Fruit fly (Drosophila melanogaster) whole organism: ENCODE data around the gene CG4702.

Experiments
- CG8478 ChIP-seq: fragments of >200 bp; optimal IDR thresholded peaks from 2 replicates; lab custom pipeline; 2018; ENCODE audit warnings: inconsistent platforms
- Dll ChIP-seq: fragments of >200 bp; optimal IDR thresholded peaks from 2 replicates; lab custom pipeline; 2017
- EcR ChIP-seq, 2 experiments: fragments of >200 bp; optimal IDR thresholded peaks; 2 replicates each; lab custom pipeline; 2017; ENCODE audit warnings: missing biosample characterization in 2 of 2, missing genetic modification characterization in 2 of 2, missing genetic modification reagents in 2 of 2
- pan ChIP-seq: fragments of >200 bp; optimal IDR thresholded peaks from 2 replicates; lab custom pipeline; 2017
- psq ChIP-seq: fragments of >200 bp; optimal IDR thresholded peaks from 2 replicates; lab custom pipeline; 2017
- usp ChIP-seq: fragments of >200 bp; optimal IDR thresholded peaks from 2 replicates; lab custom pipeline; 2017; ENCODE audit warnings: missing biosample characterization, missing genetic modification characterization, mixed read lengths

The CG4702 gene

dm6 chr3R:12128151-12128970 lies at the start of gene CG4702:
Gene CG4702, minus strand, starts transcription at chr3R:12128201.
- TF ChIP-seq CG8478 (lab: Kevin White, UChicago) (no peak), Dll (lab: Kevin White, UChicago) (no peak), psq (lab: Kevin White, UChicago) (no peak), usp (GFP tag; lab: Kevin White, UChicago) (no peak), pan (lab: Kevin White, UChicago) (no peak), EcR (GFP tag; optimal IDR thresholded peaks at IDR 0.05; lab: Kevin White, UChicago) (no peak)

- no peak for TF ChIP-seq Dll (lab: Kevin White, UChicago)
- no peak for TF ChIP-seq psq (lab: Kevin White, UChicago)
- no peak for TF ChIP-seq CG8478 (lab: Kevin White, UChicago)
- no peak for TF ChIP-seq usp (GFP tag; lab: Kevin White, UChicago)
- TF ChIP-seq pan (lab: Kevin White, UChicago): no peak
- TF ChIP-seq EcR (GFP tag; optimal IDR thresholded peaks at IDR 0.05; lab: Kevin White, UChicago): no peak
Measured at dm6 chr3R:12168348-12168747, 40.3 kb upstream of the CG4702 start.

dm6 chr3R:12166086-12166485 lies 38.1 kb upstream of the CG4702 start, which contains the start of gene Cpn:
Gene Cpn, minus strand, starts transcription at chr3R:12166186.
- TF ChIP-seq psq (lab: Kevin White, UChicago) (no peak), Dll (lab: Kevin White, UChicago) (no peak), usp (GFP tag; lab: Kevin White, UChicago) (no peak)

dm6 chr3R:12158495-12158894 lies 30.5 kb upstream of the CG4702 start, which contains the start of gene dpr15:
Gene dpr15, minus strand, starts transcription at chr3R:12158595.
- TF ChIP-seq pan (lab: Kevin White, UChicago): no peak

dm6 chr3R:12125431-12126027 lies 2.5 kb downstream of the CG4702 start:
- no peak for TF ChIP-seq pan (lab: Kevin White, UChicago)
- no peak for TF ChIP-seq usp (GFP tag; lab: Kevin White, UChicago)
- TF ChIP-seq EcR (GFP tag; optimal IDR thresholded peaks at IDR 0.05; lab: Kevin White, UChicago): no peak
- no peak for TF ChIP-seq CG8478 (lab: Kevin White, UChicago)
- no peak for TF ChIP-seq Dll (lab: Kevin White, UChicago)
- no peak for TF ChIP-seq psq (lab: Kevin White, UChicago)

- TF ChIP-seq usp (GFP tag; lab: Kevin White, UChicago) (no peak), CG8478 (lab: Kevin White, UChicago) (no peak), psq (lab: Kevin White, UChicago) (no peak), pan (lab: Kevin White, UChicago) (no peak), Dll (lab: Kevin White, UChicago) (no peak), EcR (GFP tag; optimal IDR thresholded peaks at IDR 0.05; lab: Kevin White, UChicago) (no peak)
Measured at dm6 chr3R:12124843-12125242, 3.2 kb downstream of the CG4702 start.

dm6 chr3R:12121161-12121560 lies 6.8 kb downstream of the CG4702 start:
- TF ChIP-seq EcR (GFP tag; optimal IDR thresholded peaks at IDR 0.05; lab: Kevin White, UChicago): no peak
- no peak for TF ChIP-seq usp (GFP tag; lab: Kevin White, UChicago)
- no peak for TF ChIP-seq CG8478 (lab: Kevin White, UChicago)
- no peak for TF ChIP-seq Dll (lab: Kevin White, UChicago)
- TF ChIP-seq psq (lab: Kevin White, UChicago): no peak
- TF ChIP-seq pan (lab: Kevin White, UChicago): no peak

dm6 chr3R:12113700-12114099 lies 14.3 kb downstream of the CG4702 start:
- TF ChIP-seq psq (lab: Kevin White, UChicago): no peak

- TF ChIP-seq EcR (GFP tag; optimal IDR thresholded peaks at IDR 0.05; lab: Kevin White, UChicago) (no peak), usp (GFP tag; lab: Kevin White, UChicago) (no peak), CG8478 (lab: Kevin White, UChicago) (no peak), psq (lab: Kevin White, UChicago) (no peak), Dll (lab: Kevin White, UChicago) (no peak), pan (lab: Kevin White, UChicago) (no peak)
Measured at dm6 chr3R:12094588-12094987, 33.4 kb downstream of the CG4702 start, which contains the start of gene dpr17. Gene dpr17, plus strand, starts transcription at chr3R:12094876.

dm6 chr3R:12090549-12090948 lies 37.5 kb downstream of the CG4702 start, which contains the start of gene ATP8B:
Gene ATP8B, minus strand, starts transcription at chr3R:12090612.
- TF ChIP-seq CG8478 (lab: Kevin White, UChicago): no peak
- no peak for TF ChIP-seq pan (lab: Kevin White, UChicago)
- TF ChIP-seq Dll (lab: Kevin White, UChicago): no peak
- TF ChIP-seq psq (lab: Kevin White, UChicago): no peak
- no peak for TF ChIP-seq usp (GFP tag; lab: Kevin White, UChicago)
- no peak for TF ChIP-seq EcR (GFP tag; optimal IDR thresholded peaks at IDR 0.05; lab: Kevin White, UChicago)

- TF ChIP-seq Dll (lab: Kevin White, UChicago): no peak
- no peak for TF ChIP-seq CG8478 (lab: Kevin White, UChicago)
- no peak for TF ChIP-seq usp (GFP tag; lab: Kevin White, UChicago)
- TF ChIP-seq EcR (GFP tag; optimal IDR thresholded peaks at IDR 0.05; lab: Kevin White, UChicago): no peak
- TF ChIP-seq psq (lab: Kevin White, UChicago): no peak
- TF ChIP-seq pan (lab: Kevin White, UChicago): no peak
Measured at dm6 chr3R:12083537-12083936, 44.5 kb downstream of the CG4702 start.
